Worm (Caenorhabditis elegans) whole organism, L3 larva: ENCODE data around the gene cdc-50.B.

Source experiments
- ceh-28 ChIP-seq: fragments of 150-350 bp; optimal IDR thresholded peaks from 2 replicates; lab custom pipeline; 2014; ENCODE audit warnings: missing biosample characterization, missing genetic modification reagents, missing genetic modification characterization
- ceh-9 ChIP-seq: sonication (generic microtip); optimal IDR thresholded peaks from 2 replicates; lab custom pipeline; 2018; ENCODE audit warnings: missing biosample characterization, missing genetic modification characterization
- egl-27 ChIP-seq: sonication (generic microtip); optimal IDR thresholded peaks from 4 replicates; lab custom pipeline; 2017; ENCODE audit warnings: missing biosample characterization, missing genetic modification reagents, missing genetic modification characterization
- fos-1 ChIP-seq: fragments of 150-350 bp; optimal IDR thresholded peaks from 2 replicates; lab custom pipeline; 2014; ENCODE audit warnings: missing biosample characterization, missing genetic modification characterization
- nhr-28 ChIP-seq: fragments of 150-350 bp; optimal IDR thresholded peaks from 2 replicates; lab custom pipeline; 2014; ENCODE audit warnings: missing biosample characterization, missing genetic modification characterization
- nhr-77 ChIP-seq: fragments of 150-350 bp; optimal IDR thresholded peaks from 2 replicates; lab custom pipeline; 2014; ENCODE audit warnings: missing biosample characterization, missing genetic modification characterization
- pha-4 ChIP-seq: fragments of 150-350 bp; optimal IDR thresholded peaks from 2 replicates; lab custom pipeline; 2014; ENCODE audit warnings: missing biosample characterization, missing genetic modification reagents, missing genetic modification characterization
- sea-2 ChIP-seq: fragments of 150-350 bp; sonication (generic microtip); optimal IDR thresholded peaks from 4 replicates; lab custom pipeline; 2014; ENCODE audit warnings: missing biosample characterization, missing genetic modification reagents, missing genetic modification characterization
- unc-62 ChIP-seq: fragments of 150-350 bp; sonication (generic microtip); optimal IDR thresholded peaks from 4 replicates; lab custom pipeline; 2014; ENCODE audit warnings: missing biosample characterization, missing genetic modification reagents, missing genetic modification characterization
- zag-1 ChIP-seq: fragments of 150-350 bp; optimal IDR thresholded peaks from 2 replicates; lab custom pipeline; 2014; ENCODE audit warnings: missing biosample characterization, missing genetic modification characterization

- TF ChIP-seq nhr-77 (tag; lab: Kevin White, UChicago), result no peak
- TF ChIP-seq pha-4 (tag; lab: Kevin White, UChicago), result peak; percentile 51
- TF ChIP-seq nhr-28, result no peak
- TF ChIP-seq egl-27 (tag; lab: Kevin White, UChicago), result no peak
- no peak for TF ChIP-seq ceh-9
- no peak for TF ChIP-seq zag-1 (tag; lab: Kevin White, UChicago)
- no peak for TF ChIP-seq ceh-28 (tag; lab: Kevin White, UChicago)
- no peak for TF ChIP-seq fos-1 (tag; lab: Kevin White, UChicago)
- TF ChIP-seq unc-62 (GFP tag; lab: Kevin White, UChicago), result no peak
- no peak for TF ChIP-seq sea-2 (GFP tag; lab: Kevin White, UChicago)
Observed at ce11 chrIV:8737354-8737753, 27.3 kb upstream of the cdc-50.B start.
